Fruit fly (Drosophila melanogaster) whole organism, adult: ENCODE data around the gene CG5078.

Experiments used
- CG1620 ChIP-seq: fragments of 200-800 bp; sonication (Bioruptor generic); optimal IDR thresholded peaks from 2 replicates; lab custom pipeline; 2016; ENCODE audit warnings: missing biosample characterization, missing genetic modification characterization
- CG5204 ChIP-seq: fragments of 200-800 bp; sonication (Bioruptor generic); optimal IDR thresholded peaks from 2 replicates; lab custom pipeline; 2016; ENCODE audit warnings: missing biosample characterization, missing genetic modification characterization
- CG7045 ChIP-seq: fragments of 200-800 bp; sonication (Bioruptor generic); optimal IDR thresholded peaks from 2 replicates; lab custom pipeline; 2017; ENCODE audit warnings: missing biosample characterization, mild to moderate bottlenecking, missing genetic modification characterization
- Hr96 ChIP-seq: fragments of 200-800 bp; sonication (Bioruptor generic); optimal IDR thresholded peaks from 2 replicates; lab custom pipeline; 2016; ENCODE audit warnings: missing biosample characterization, missing genetic modification characterization
- bab1 ChIP-seq: fragments of 200-800 bp; sonication (Bioruptor generic); optimal IDR thresholded peaks from 3 replicates; lab custom pipeline; 2019; ENCODE audit warnings: missing biosample characterization, mild to moderate bottlenecking, missing genetic modification characterization, moderate library complexity
- cnc ChIP-seq, 2 experiments: fragments of >200 bp; optimal IDR thresholded peaks; 2 replicates each; lab custom pipeline; 2017
- kay ChIP-seq: fragments of 200-800 bp; sonication (Bioruptor generic); peaks from one replicate; lab custom pipeline; 2016; ENCODE audit warnings: missing biosample characterization, missing genetic modification characterization, borderline replicate concordance
- ovo ChIP-seq: fragments of 200-800 bp; sonication (Bioruptor generic); optimal IDR thresholded peaks from 2 replicates; lab custom pipeline; 2016; ENCODE audit warnings: missing biosample characterization, missing genetic modification characterization
- tj ChIP-seq: fragments of 200-800 bp; sonication (Bioruptor generic); optimal IDR thresholded peaks from 3 replicates; lab custom pipeline; 2017; ENCODE audit warnings: missing biosample characterization, mild to moderate bottlenecking, missing genetic modification characterization, moderate library complexity
- toe ChIP-seq: fragments of 200-800 bp; sonication (Bioruptor generic); optimal IDR thresholded peaks from 2 replicates; lab custom pipeline; 2016; ENCODE audit warnings: missing biosample characterization, missing genetic modification characterization

- TF ChIP-seq cnc (optimal IDR thresholded peaks at IDR 0.05; lab: Kevin White, UChicago) (no peak), CG1620 (GFP tag; lab: Kevin White, UChicago) (no peak), kay (no peak), Hr96 (GFP tag; lab: Kevin White, UChicago) (no peak), CG5204 (GFP tag; lab: Kevin White, UChicago) (no peak), toe (GFP tag; lab: Kevin White, UChicago) (no peak), CG7045 (no peak), ovo (GFP tag; lab: Kevin White, UChicago) (no peak), tj (GFP tag; lab: Kevin White, UChicago) (no peak), bab1 (GFP tag; lab: Kevin White, UChicago) (no peak)
Observed at dm6 chr3L:20464677-20465076, 41.2 kb upstream of the CG5078 start, which contains the start of gene atk.
